Worm (Caenorhabditis elegans): ENCODE results near the gene lhfp-4.

DNA sequence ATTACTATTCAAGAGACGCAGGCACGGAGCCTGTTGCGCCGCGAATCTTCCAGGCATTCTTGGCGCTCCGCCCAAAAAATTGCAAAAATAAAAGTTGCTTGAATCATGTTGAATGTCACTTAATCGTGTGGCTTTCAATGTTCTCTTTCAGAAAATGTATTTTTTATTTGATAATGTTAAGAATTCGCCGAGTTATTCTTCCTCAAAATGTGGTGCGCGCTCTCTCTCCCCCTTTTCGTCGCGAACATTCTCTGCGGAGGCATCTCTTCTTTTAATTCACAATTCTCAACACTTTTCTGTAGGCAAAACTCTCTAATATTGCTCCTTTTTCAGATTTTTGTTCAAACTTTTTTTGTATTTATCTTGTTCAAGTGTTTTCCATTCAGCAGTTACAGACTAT, 3.0 kb downstream of the lhfp-4 start:
- peak; percentile 96 for TF ChIP-seq zag-1 (tag; optimal IDR thresholded peaks at IDR 0.05)
- peak; percentile 95 for TF ChIP-seq ztf-4 (tag; optimal IDR thresholded peaks at IDR 0.05)
